Worm (Caenorhabditis elegans) whole organism, L3 larva: ENCODE measurements around the gene hadb-1.

Experiments
- ceh-28 ChIP-seq: fragments of 150-350 bp; optimal IDR thresholded peaks from 2 replicates; lab custom pipeline; 2014; ENCODE audit warnings: missing biosample characterization, missing genetic modification reagents, missing genetic modification characterization
- elt-3 ChIP-seq, 3 experiments: fragments of 150-350 bp in 1 of 3; sonication (generic microtip) in 2 of 3; optimal IDR thresholded peaks; 2 replicates in 2 of 3; 4 replicates in 1 of 3; lab custom pipeline; 2014 to 2017; ENCODE audit warnings: missing biosample characterization in 3 of 3, missing genetic modification characterization in 3 of 3
- fkh-10 ChIP-seq: sonication (generic microtip); optimal IDR thresholded peaks from 2 replicates; lab custom pipeline; 2017; ENCODE audit warnings: missing biosample characterization, missing genetic modification reagents, missing genetic modification characterization
- jun-1 ChIP-seq: fragments of 150-350 bp; optimal IDR thresholded peaks from 2 replicates; lab custom pipeline; 2014; ENCODE audit warnings: missing biosample characterization, missing genetic modification reagents, missing genetic modification characterization
- nhr-25 ChIP-seq: sonication (generic microtip); optimal IDR thresholded peaks from 2 replicates; lab custom pipeline; 2017; ENCODE audit warnings: missing biosample characterization, missing genetic modification characterization
- pha-4 ChIP-seq: fragments of 150-350 bp; optimal IDR thresholded peaks from 2 replicates; lab custom pipeline; 2014; ENCODE audit warnings: missing biosample characterization, missing genetic modification reagents, missing genetic modification characterization
- pqm-1 ChIP-seq: fragments of 150-350 bp; optimal IDR thresholded peaks from 2 replicates; lab custom pipeline; 2017; ENCODE audit warnings: missing biosample characterization, missing genetic modification characterization, inconsistent platforms
- sea-2 ChIP-seq: fragments of 150-350 bp; sonication (generic microtip); optimal IDR thresholded peaks from 4 replicates; lab custom pipeline; 2014; ENCODE audit warnings: missing biosample characterization, missing genetic modification reagents, missing genetic modification characterization
- skn-1 ChIP-seq: fragments of 150-350 bp; optimal IDR thresholded peaks from 2 replicates; lab custom pipeline; 2014; ENCODE audit warnings: missing biosample characterization, missing genetic modification characterization

DNA sequence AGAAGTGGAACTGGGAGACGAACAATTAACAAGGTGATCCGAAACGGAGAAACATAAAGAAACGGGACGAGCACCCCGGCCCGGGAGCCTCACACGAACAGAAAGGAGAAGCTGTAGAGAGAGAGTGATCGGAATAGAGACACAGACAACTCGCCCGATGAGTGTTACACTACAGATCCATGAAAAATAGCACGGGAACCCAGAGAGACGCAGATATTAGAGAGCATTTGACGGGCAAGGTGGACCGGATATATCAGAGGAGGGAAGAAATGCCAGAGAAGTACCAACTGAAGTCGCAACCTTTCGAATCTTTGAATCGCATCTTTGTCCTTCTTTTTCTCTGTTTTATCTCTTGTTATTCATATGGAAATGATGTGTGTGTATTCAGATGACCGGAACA, 3.9 kb downstream of the hadb-1 start, which contains the start of gene anmt-1:
- TF ChIP-seq sea-2 (GFP tag; lab: Kevin White, UChicago): no peak
- no peak for TF ChIP-seq nhr-25 (tag; lab: Kevin White, UChicago)
- no peak for TF ChIP-seq elt-3 (tag; optimal IDR thresholded peaks at IDR 0.05; lab: Kevin White, UChicago)
- TF ChIP-seq fkh-10 (GFP tag; lab: Kevin White, UChicago): no peak
- TF ChIP-seq pqm-1 (tag; lab: Kevin White, UChicago): no peak
- TF ChIP-seq ceh-28 (tag; lab: Kevin White, UChicago): no peak
- TF ChIP-seq pha-4 (tag; lab: Kevin White, UChicago): no peak
- no peak for TF ChIP-seq jun-1 (tag; lab: Kevin White, UChicago)
- no peak for TF ChIP-seq skn-1 (tag; lab: Kevin White, UChicago)
